Worm (Caenorhabditis elegans) whole organism, early embryonic: ENCODE measurements around the gene F43C11.16.

Source experiments
- B0310.2 ChIP-seq: sonication (generic microtip); optimal IDR thresholded peaks from 2 replicates; lab custom pipeline; 2016; ENCODE audit warnings: mild to moderate bottlenecking, missing genetic modification characterization, missing compliant biosample characterization
- F13C5.2 ChIP-seq: sonication (generic microtip); optimal IDR thresholded peaks from 2 replicates; lab custom pipeline; 2017; ENCODE audit warnings: mild to moderate bottlenecking, missing genetic modification characterization, inconsistent platforms, missing compliant biosample characterization
- aly-1 ChIP-seq: sonication (generic microtip); optimal IDR thresholded peaks from 2 replicates; lab custom pipeline; 2016; ENCODE audit warnings: missing genetic modification characterization, missing compliant biosample characterization
- ama-1 ChIP-seq: fragments of 150-350 bp; optimal IDR thresholded peaks from 2 replicates; lab custom pipeline; 2014
- ceh-13 ChIP-seq: fragments of 200-800 bp; sonication (Bioruptor generic); optimal IDR thresholded peaks from 2 replicates; lab custom pipeline; 2018; ENCODE audit warnings: mild to moderate bottlenecking, missing genetic modification characterization, missing compliant biosample characterization
- ceh-36 ChIP-seq: sonication (generic microtip); optimal IDR thresholded peaks from 2 replicates; lab custom pipeline; 2016; ENCODE audit warnings: missing genetic modification characterization, inconsistent platforms, missing compliant biosample characterization
- ets-7 ChIP-seq: sonication (generic microtip); optimal IDR thresholded peaks from 2 replicates; lab custom pipeline; 2016; ENCODE audit warnings: missing genotype, missing genetic modification characterization, missing compliant biosample characterization
- flt-1 ChIP-seq: fragments of 200-800 bp; sonication (Bioruptor generic); IDR thresholded peaks from 2 replicates; pipeline ENCODE4 v1.3.6; 2022; ENCODE audit warnings: missing genetic modification characterization, missing compliant biosample characterization
- hmbx-1 ChIP-seq: sonication (generic microtip); optimal IDR thresholded peaks from 2 replicates; lab custom pipeline; 2016; ENCODE audit warnings: mild to moderate bottlenecking, missing genetic modification characterization, missing compliant biosample characterization
- hmg-4 ChIP-seq: fragments of 200-800 bp; sonication (Bioruptor generic); optimal IDR thresholded peaks from 2 replicates; lab custom pipeline; 2018; ENCODE audit warnings: mild to moderate bottlenecking, missing genetic modification characterization, missing compliant biosample characterization
- hnd-1 ChIP-seq: sonication (generic microtip); optimal IDR thresholded peaks from 2 replicates; lab custom pipeline; 2016; ENCODE audit warnings: missing genetic modification characterization, missing compliant biosample characterization
- pes-1 ChIP-seq: fragments of 200-800 bp; sonication (Bioruptor generic); IDR thresholded peaks from 2 replicates; pipeline ENCODE4 v1.3.6; 2022; ENCODE audit warnings: missing genetic modification reagents, missing genetic modification characterization, missing compliant biosample characterization
- scrt-1 ChIP-seq: fragments of 200-800 bp; sonication (Bioruptor generic); IDR thresholded peaks from 2 replicates; pipeline ENCODE4 v1.3.6; 2022; ENCODE audit warnings: missing genetic modification characterization, missing compliant biosample characterization
- sea-1 ChIP-seq: fragments of 200-800 bp; sonication (Bioruptor generic); conservative IDR thresholded peaks from 2 replicates; pipeline ENCODE4 v1.3.6; 2022; ENCODE audit warnings: missing genetic modification characterization, missing compliant biosample characterization
- tbx-11 ChIP-seq: fragments of 200-800 bp; sonication (Bioruptor generic); IDR thresholded peaks from 2 replicates; pipeline ENCODE4 v1.3.6; 2022; ENCODE audit warnings: missing genetic modification characterization, missing compliant biosample characterization
- tbx-37 ChIP-seq: fragments of 200-800 bp; sonication (Bioruptor generic); conservative IDR thresholded peaks from 2 replicates; pipeline ENCODE4 v1.3.6; 2022; ENCODE audit warnings: missing genetic modification reagents, missing genetic modification characterization, missing compliant biosample characterization
- tra-4 ChIP-seq: sonication (generic microtip); optimal IDR thresholded peaks from 2 replicates; lab custom pipeline; 2017; ENCODE audit warnings: missing genetic modification characterization, missing compliant biosample characterization

Gene F43C11.16

ce11 chrII:2385495-2385894 lies 25.6 kb upstream of the F43C11.16 start, which contains the start of gene F16G10.9:
Gene F16G10.9 (minus strand): TSS chrII:2385595.
- TF ChIP-seq F13C5.2 (no peak), tbx-37 (GFP tag; lab: Robert Waterston, UW) (no peak), hnd-1 (tag; lab: Kevin White, UChicago) (no peak), hmg-4 (GFP tag; lab: Kevin White, UChicago) (no peak), tra-4 (tag; lab: Kevin White, UChicago) (no peak), hmbx-1 (tag; lab: Kevin White, UChicago) (no peak), B0310.2 (tag; lab: Kevin White, UChicago) (no peak), sea-1 (GFP tag; lab: Robert Waterston, UW) (no peak), pes-1 (no peak), ceh-13 (GFP tag; lab: Kevin White, UChicago) (no peak), ets-7 (tag; lab: Kevin White, UChicago) (no peak)

DNA sequence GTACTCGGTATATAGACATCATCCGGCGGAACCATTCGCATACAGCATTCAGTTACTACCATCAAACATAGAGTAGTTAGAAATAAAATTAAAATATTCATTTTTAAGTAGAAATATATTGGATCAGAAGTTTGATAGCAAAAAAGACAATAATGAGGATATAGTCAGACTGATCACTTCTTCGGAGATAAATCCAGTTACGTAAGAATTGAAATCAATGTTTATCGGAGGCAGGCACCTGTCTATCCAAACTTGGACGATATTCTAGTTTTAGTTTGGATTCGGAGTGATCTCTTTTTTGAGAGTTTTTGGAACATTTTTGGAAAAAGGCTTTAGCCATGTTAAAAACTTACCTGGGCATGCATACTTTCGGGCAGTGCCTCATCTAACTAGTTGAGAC lies 23.5 kb upstream of the F43C11.16 start, which contains the start of gene F16G10.8:
Gene F16G10.8 (minus strand): TSS at position 101 of the 400 bp plus-strand sequence.
- TF ChIP-seq B0310.2 (tag; lab: Kevin White, UChicago), result no peak
- no peak for TF ChIP-seq flt-1 (GFP tag; lab: Robert Waterston, UW)
- TF ChIP-seq scrt-1 (GFP tag; lab: Robert Waterston, UW), result no peak
- no peak for TF ChIP-seq sea-1 (GFP tag; lab: Robert Waterston, UW)

DNA sequence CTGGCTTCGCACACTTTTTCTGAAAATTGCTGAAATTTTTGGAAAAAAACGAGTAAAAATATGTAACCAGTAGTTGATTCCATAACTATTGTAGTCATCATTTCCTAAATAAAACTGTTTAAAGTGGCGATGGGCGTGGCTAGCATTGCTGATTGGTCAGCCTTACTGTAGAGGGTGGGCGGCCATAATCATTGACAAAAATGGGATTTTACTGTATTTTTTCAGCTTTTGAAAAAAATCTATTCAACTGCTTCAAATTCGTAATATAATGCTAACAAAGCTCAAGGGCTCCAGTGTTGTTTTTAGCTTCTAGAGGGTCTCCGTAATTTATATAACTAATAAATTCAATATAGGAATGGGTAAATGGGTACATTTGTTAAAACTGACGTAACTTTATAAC lies 20.3 kb upstream of the F43C11.16 start, which contains the start of gene F16G10.7:
Gene F16G10.7 (minus strand): TSS at position 101 of the 400 bp plus-strand sequence.
- TF ChIP-seq pes-1 (no peak), F13C5.2 (no peak), aly-1 (no peak), B0310.2 (tag; lab: Kevin White, UChicago) (no peak), ceh-13 (GFP tag; lab: Kevin White, UChicago) (no peak), scrt-1 (GFP tag; lab: Robert Waterston, UW) (no peak), ceh-36 (tag; lab: Kevin White, UChicago) (no peak), tbx-11 (GFP tag; lab: Robert Waterston, UW) (no peak), ets-7 (tag; lab: Kevin White, UChicago) (no peak), tbx-37 (GFP tag; lab: Robert Waterston, UW) (no peak), hnd-1 (tag; lab: Kevin White, UChicago) (no peak), tra-4 (tag; lab: Kevin White, UChicago) (no peak), hmbx-1 (tag; lab: Kevin White, UChicago) (no peak)

DNA sequence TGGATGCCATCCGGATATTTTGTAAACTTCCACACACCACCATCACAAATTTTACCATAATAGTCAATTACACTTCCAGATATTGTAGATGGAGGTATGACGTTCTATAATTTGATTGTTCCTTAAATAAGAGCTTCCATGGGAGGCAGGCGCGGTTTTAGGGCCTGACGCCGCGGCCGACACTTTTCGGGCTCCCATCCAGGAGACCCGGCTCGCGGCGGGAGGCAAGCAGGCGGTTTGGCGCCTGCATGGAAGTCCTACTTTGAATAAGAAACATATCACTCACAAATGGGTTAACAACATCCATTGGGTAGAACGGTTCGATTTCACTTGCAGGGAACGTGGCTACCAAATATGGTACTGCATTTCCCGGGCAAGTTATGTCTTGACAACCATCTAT lies 19.8 kb upstream of the F43C11.16 start:
- TF ChIP-seq hmg-4 (GFP tag; lab: Kevin White, UChicago) (no peak), ceh-36 (tag; lab: Kevin White, UChicago) (no peak), tbx-11 (GFP tag; lab: Robert Waterston, UW) (no peak), flt-1 (GFP tag; lab: Robert Waterston, UW) (no peak), sea-1 (GFP tag; lab: Robert Waterston, UW) (no peak), scrt-1 (GFP tag; lab: Robert Waterston, UW) (no peak), hmbx-1 (tag; lab: Kevin White, UChicago) (no peak), ceh-13 (GFP tag; lab: Kevin White, UChicago) (no peak), tbx-37 (GFP tag; lab: Robert Waterston, UW) (no peak), F13C5.2 (no peak), hnd-1 (tag; lab: Kevin White, UChicago) (no peak), B0310.2 (tag; lab: Kevin White, UChicago) (no peak), ama-1 (lab: Kevin White, UChicago) (no peak), tra-4 (tag; lab: Kevin White, UChicago) (no peak), aly-1 (no peak), ets-7 (tag; lab: Kevin White, UChicago) (no peak), pes-1 (no peak)

- TF ChIP-seq flt-1 (GFP tag; lab: Robert Waterston, UW), result no peak
- no peak for TF ChIP-seq hmg-4 (GFP tag; lab: Kevin White, UChicago)
- no peak for TF ChIP-seq hmbx-1 (tag; lab: Kevin White, UChicago)
- no peak for TF ChIP-seq sea-1 (GFP tag; lab: Robert Waterston, UW)
- no peak for TF ChIP-seq scrt-1 (GFP tag; lab: Robert Waterston, UW)
- no peak for TF ChIP-seq ama-1 (lab: Kevin White, UChicago)
- no peak for TF ChIP-seq tra-4 (tag; lab: Kevin White, UChicago)
- peak; percentile 43 for TF ChIP-seq B0310.2 (tag; lab: Kevin White, UChicago)
- TF ChIP-seq pes-1, result no peak
These were observed 18.7 kb upstream of the F43C11.16 start for ce11 chrII:2378465-2379009.

DNA sequence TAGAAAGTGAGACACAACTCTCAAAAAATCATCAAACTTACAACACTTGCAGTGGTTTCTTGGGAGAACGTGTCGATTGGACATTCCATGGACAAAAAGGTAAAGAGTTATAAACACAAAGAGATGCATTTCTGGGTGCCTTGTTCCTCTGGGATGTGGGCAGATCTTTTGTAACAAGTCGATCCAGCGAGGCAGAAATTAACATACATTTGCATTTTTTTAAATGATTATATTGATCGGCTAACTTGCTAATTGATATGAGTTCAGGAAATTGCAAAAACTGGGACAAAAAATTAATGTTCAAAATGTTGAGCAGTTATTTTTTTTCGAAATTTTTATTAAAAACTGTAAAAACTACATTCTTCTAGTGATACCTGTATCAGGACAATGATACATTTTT lies 17.9 kb upstream of the F43C11.16 start, which contains the start of gene F16G10.6:
Gene F16G10.6 (minus strand): TSS at position 101 of the 400 bp plus-strand sequence.
- TF ChIP-seq scrt-1 (GFP tag; lab: Robert Waterston, UW), result no peak
- no peak for TF ChIP-seq ama-1 (lab: Kevin White, UChicago)
- TF ChIP-seq hmbx-1 (tag; lab: Kevin White, UChicago), result no peak

DNA sequence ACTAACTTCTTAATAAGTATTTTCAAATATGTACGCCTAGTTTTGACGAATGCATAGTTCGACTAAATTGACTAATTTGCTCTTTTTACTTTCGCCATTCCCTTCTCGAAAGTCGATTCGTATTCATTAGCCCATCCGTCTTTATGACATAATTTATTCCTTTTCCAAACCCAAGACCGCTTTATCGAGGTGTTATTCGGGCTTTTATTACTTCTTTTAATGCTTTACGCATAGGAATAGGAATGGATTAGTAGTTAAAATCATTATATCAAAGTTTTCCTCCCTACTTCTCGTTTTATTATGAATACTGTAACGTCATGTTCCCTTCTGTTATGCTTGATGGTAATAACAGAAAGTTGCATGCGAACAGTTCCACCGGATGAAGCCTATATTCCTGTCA lies 15.1 kb upstream of the F43C11.16 start, which contains the start of gene F16G10.2:
Gene F16G10.2 (plus strand): TSS at position 301 of the 400 bp plus-strand sequence.
- TF ChIP-seq hmbx-1 (tag; lab: Kevin White, UChicago) (no peak), pes-1 (no peak), scrt-1 (GFP tag; lab: Robert Waterston, UW) (no peak), sea-1 (GFP tag; lab: Robert Waterston, UW) (no peak), ets-7 (tag; lab: Kevin White, UChicago) (no peak), ama-1 (lab: Kevin White, UChicago) (no peak), aly-1 (no peak), ceh-13 (GFP tag; lab: Kevin White, UChicago) (no peak), flt-1 (GFP tag; lab: Robert Waterston, UW) (no peak), ceh-36 (tag; lab: Kevin White, UChicago) (no peak), tbx-11 (GFP tag; lab: Robert Waterston, UW) (no peak), hmg-4 (GFP tag; lab: Kevin White, UChicago) (no peak), tbx-37 (GFP tag; lab: Robert Waterston, UW) (no peak), tra-4 (tag; lab: Kevin White, UChicago) (no peak), F13C5.2 (no peak)
